Worm (Caenorhabditis elegans) whole organism, L1 larva: Measurements from ENCODE around the gene C33D9.8.
A peak's percentile ranks its signal among the peaks of the same experiment; 100 is the strongest.

Experiments
- C04F5.9 ChIP-seq: sonication (generic microtip); optimal IDR thresholded peaks from 2 replicates; lab custom pipeline; 2016; ENCODE audit warnings: missing genetic modification characterization, missing compliant biosample characterization
- C16A3.4 ChIP-seq: fragments of 150-350 bp; optimal IDR thresholded peaks from 2 replicates; lab custom pipeline; 2014; ENCODE audit warnings: missing biosample characterization, missing genetic modification characterization
- C34B4.2 ChIP-seq: sonication (generic microtip); optimal IDR thresholded peaks from 2 replicates; lab custom pipeline; 2017; ENCODE audit warnings: mild to moderate bottlenecking, missing genetic modification characterization, missing compliant biosample characterization
- F16B12.6 ChIP-seq: fragments of 150-350 bp; optimal IDR thresholded peaks from 2 replicates; lab custom pipeline; 2014; ENCODE audit warnings: missing biosample characterization, missing genetic modification characterization
- Y116A8C.19 ChIP-seq: sonication (generic microtip); optimal IDR thresholded peaks from 2 replicates; lab custom pipeline; 2016; ENCODE audit warnings: missing compliant biosample characterization, missing genetic modification characterization, borderline replicate concordance
- aha-1 ChIP-seq: fragments of 150-350 bp; optimal IDR thresholded peaks from 2 replicates; lab custom pipeline; 2014; ENCODE audit warnings: missing biosample characterization, missing genetic modification characterization
- aly-2 ChIP-seq: fragments of 150-350 bp; optimal IDR thresholded peaks from 2 replicates; lab custom pipeline; 2014; ENCODE audit warnings: missing biosample characterization, missing genetic modification characterization
- blmp-1 ChIP-seq: fragments of 150-350 bp; optimal IDR thresholded peaks from 2 replicates; lab custom pipeline; 2014; ENCODE audit warnings: missing biosample characterization, missing genetic modification characterization
- ceh-63 ChIP-seq: fragments of 200-800 bp; sonication (Bioruptor generic); optimal IDR thresholded peaks from 2 replicates; lab custom pipeline; 2018; ENCODE audit warnings: mild to moderate bottlenecking, missing genetic modification characterization, missing compliant biosample characterization
- ceh-8 ChIP-seq: fragments of 200-800 bp; sonication (Bioruptor generic); optimal IDR thresholded peaks from 2 replicates; lab custom pipeline; 2018; ENCODE audit warnings: mild to moderate bottlenecking, missing genetic modification characterization, moderate library complexity, missing compliant biosample characterization
- dpl-1 ChIP-seq, 3 experiments: fragments of 150-350 bp in 2 of 3; sonication (generic microtip) in 1 of 3; optimal IDR thresholded peaks; 2 replicates each; lab custom pipeline; 2014 to 2017; ENCODE audit warnings: missing biosample characterization in 3 of 3, missing genetic modification characterization in 3 of 3, missing genetic modification reagents in 3 of 3
- dsc-1 ChIP-seq: sonication (generic microtip); optimal IDR thresholded peaks from 2 replicates; lab custom pipeline; 2016; ENCODE audit warnings: mild to moderate bottlenecking, missing genetic modification characterization, missing compliant biosample characterization
- efl-1 ChIP-seq, 4 experiments: fragments of 150-350 bp; optimal IDR thresholded peaks in 3 of 4; peaks in 1 of 4; 1 replicate in 1 of 4; 2 replicates in 3 of 4; lab custom pipeline; 2014; ENCODE audit warnings: missing biosample characterization in 2 of 4, missing genetic modification characterization in 2 of 4, missing genetic modification reagents in 2 of 4
- elt-3 ChIP-seq, 6 experiments: fragments of 150-350 bp in 1 of 6; sonication (generic microtip); optimal IDR thresholded peaks; 2 replicates each; lab custom pipeline; 2017 to 2018; ENCODE audit warnings: missing biosample characterization in 6 of 6, missing genetic modification characterization in 6 of 6, inconsistent platforms in 1 of 6
- fkh-8 ChIP-seq: sonication (generic microtip); optimal IDR thresholded peaks from 2 replicates; lab custom pipeline; 2016; ENCODE audit warnings: mild to moderate bottlenecking, missing genetic modification characterization, missing compliant biosample characterization
- fos-1 ChIP-seq: fragments of 150-350 bp; optimal IDR thresholded peaks from 2 replicates; lab custom pipeline; 2014; ENCODE audit warnings: missing biosample characterization, missing genetic modification characterization
- hpl-2 ChIP-seq: fragments of 150-350 bp; optimal IDR thresholded peaks from 2 replicates; lab custom pipeline; 2014; ENCODE audit warnings: missing biosample characterization, missing genetic modification reagents, missing genetic modification characterization
- irx-1 ChIP-seq: sonication (generic microtip); optimal IDR thresholded peaks from 2 replicates; lab custom pipeline; 2016; ENCODE audit warnings: missing genetic modification characterization, missing compliant biosample characterization
- lin-13 ChIP-seq: fragments of 150-350 bp; optimal IDR thresholded peaks from 2 replicates; lab custom pipeline; 2014; ENCODE audit warnings: missing biosample characterization, missing genetic modification reagents, missing genetic modification characterization
- lin-35 ChIP-seq, 2 experiments: fragments of 150-350 bp; optimal IDR thresholded peaks; 2 replicates each; lab custom pipeline; 2014; ENCODE audit warnings: missing biosample characterization in 2 of 2, missing genetic modification characterization in 2 of 2, missing genetic modification reagents in 2 of 2
- lin-39 ChIP-seq: fragments of 150-350 bp; optimal IDR thresholded peaks from 2 replicates; lab custom pipeline; 2014; ENCODE audit warnings: missing biosample characterization, missing genetic modification reagents, missing genetic modification characterization
- lsy-2 ChIP-seq, 2 experiments: fragments of 150-350 bp; optimal IDR thresholded peaks; 2 replicates each; lab custom pipeline; 2014; ENCODE audit warnings: missing biosample characterization in 2 of 2, missing genetic modification characterization in 2 of 2
- mab-9 ChIP-seq: fragments of 200-800 bp; sonication (Bioruptor generic); IDR thresholded peaks from 2 replicates; pipeline ENCODE4 v1.3.6; 2022; ENCODE audit warnings: missing genetic modification reagents, missing genetic modification characterization, missing compliant biosample characterization
- mdl-1 ChIP-seq, 2 experiments: fragments of 150-350 bp; optimal IDR thresholded peaks; 2 replicates each; lab custom pipeline; 2014 to 2017; ENCODE audit warnings: missing biosample characterization in 2 of 2, missing genetic modification characterization in 2 of 2, inconsistent platforms in 1 of 2
- mef-2 ChIP-seq: fragments of 150-350 bp; optimal IDR thresholded peaks from 2 replicates; lab custom pipeline; 2014; ENCODE audit warnings: missing biosample characterization, missing genetic modification characterization
- nhr-11 ChIP-seq: fragments of 150-350 bp; optimal IDR thresholded peaks from 2 replicates; lab custom pipeline; 2014; ENCODE audit warnings: missing biosample characterization, missing genetic modification characterization
- nhr-19 ChIP-seq: fragments of 200-800 bp; sonication (Bioruptor generic); conservative IDR thresholded peaks from 2 replicates; pipeline ENCODE4 v1.3.6; 2022; ENCODE audit warnings: missing genetic modification characterization, missing compliant biosample characterization
- nhr-20 ChIP-seq: sonication (generic microtip); optimal IDR thresholded peaks from 2 replicates; lab custom pipeline; 2016; ENCODE audit warnings: mild to moderate bottlenecking, missing genetic modification characterization, missing compliant biosample characterization
- nhr-47 ChIP-seq: sonication (generic microtip); optimal IDR thresholded peaks from 2 replicates; lab custom pipeline; 2016; ENCODE audit warnings: mild to moderate bottlenecking, missing genetic modification characterization, moderate library complexity, missing compliant biosample characterization
- nhr-77 ChIP-seq: fragments of 150-350 bp; optimal IDR thresholded peaks from 2 replicates; lab custom pipeline; 2014; ENCODE audit warnings: missing biosample characterization, missing genetic modification characterization
- nhr-85 ChIP-seq: sonication (generic microtip); peaks from one replicate; lab custom pipeline; 2016; ENCODE audit warnings: missing genetic modification characterization, inconsistent platforms, missing compliant biosample characterization
- nhr-90 ChIP-seq: sonication (generic microtip); optimal IDR thresholded peaks from 2 replicates; lab custom pipeline; 2016; ENCODE audit warnings: mild to moderate bottlenecking, missing genetic modification characterization, missing compliant biosample characterization; ENCODE audit not compliant: poor library complexity
- pag-3 ChIP-seq: sonication (generic microtip); optimal IDR thresholded peaks from 2 replicates; lab custom pipeline; 2017; ENCODE audit warnings: missing genetic modification characterization, mild to moderate bottlenecking, missing compliant biosample characterization, antibody characterized with exemption, borderline replicate concordance; ENCODE audit not compliant: insufficient read depth
- skn-1 ChIP-seq: fragments of 150-350 bp; optimal IDR thresholded peaks from 2 replicates; lab custom pipeline; 2014; ENCODE audit warnings: missing biosample characterization, missing genetic modification characterization
- snu-23 ChIP-seq: sonication (generic microtip); optimal IDR thresholded peaks from 2 replicates; lab custom pipeline; 2016; ENCODE audit warnings: missing genetic modification characterization, missing compliant biosample characterization
- sptf-1 ChIP-seq: fragments of 150-350 bp; optimal IDR thresholded peaks from 2 replicates; lab custom pipeline; 2014; ENCODE audit warnings: missing biosample characterization, missing genetic modification characterization
- tlp-1 ChIP-seq: fragments of 150-350 bp; optimal IDR thresholded peaks from 2 replicates; lab custom pipeline; 2014; ENCODE audit warnings: missing biosample characterization, missing genetic modification characterization
- unc-130 ChIP-seq: fragments of 150-350 bp; optimal IDR thresholded peaks from 2 replicates; lab custom pipeline; 2017; ENCODE audit warnings: missing biosample characterization, missing genetic modification characterization, inconsistent platforms
- unc-30 ChIP-seq: sonication (generic microtip); optimal IDR thresholded peaks from 2 replicates; lab custom pipeline; 2017; ENCODE audit warnings: missing biosample characterization, missing genetic modification characterization
- vab-15 ChIP-seq: sonication (generic microtip); optimal IDR thresholded peaks from 2 replicates; lab custom pipeline; 2017; ENCODE audit warnings: missing genotype, mild to moderate bottlenecking, missing genetic modification characterization, missing compliant biosample characterization
- xbp-1 ChIP-seq: sonication (generic microtip); optimal IDR thresholded peaks from 2 replicates; lab custom pipeline; 2016; ENCODE audit warnings: missing genetic modification characterization, missing compliant biosample characterization
- zag-1 ChIP-seq: fragments of 150-350 bp; optimal IDR thresholded peaks from 2 replicates; lab custom pipeline; 2014; ENCODE audit warnings: missing biosample characterization, missing genetic modification characterization
- zip-4 ChIP-seq: fragments of 200-800 bp; sonication (Bioruptor generic); optimal IDR thresholded peaks from 2 replicates; lab custom pipeline; 2018; ENCODE audit warnings: mild to moderate bottlenecking, missing genetic modification characterization, moderate library complexity, missing compliant biosample characterization
- ztf-11 ChIP-seq, 2 experiments: sonication (generic microtip); optimal IDR thresholded peaks; 2 replicates each; lab custom pipeline; 2016 to 2017; ENCODE audit warnings: missing genetic modification characterization in 2 of 2, missing biosample characterization in 1 of 2, missing compliant biosample characterization in 1 of 2

Gene C33D9.8

DNA sequence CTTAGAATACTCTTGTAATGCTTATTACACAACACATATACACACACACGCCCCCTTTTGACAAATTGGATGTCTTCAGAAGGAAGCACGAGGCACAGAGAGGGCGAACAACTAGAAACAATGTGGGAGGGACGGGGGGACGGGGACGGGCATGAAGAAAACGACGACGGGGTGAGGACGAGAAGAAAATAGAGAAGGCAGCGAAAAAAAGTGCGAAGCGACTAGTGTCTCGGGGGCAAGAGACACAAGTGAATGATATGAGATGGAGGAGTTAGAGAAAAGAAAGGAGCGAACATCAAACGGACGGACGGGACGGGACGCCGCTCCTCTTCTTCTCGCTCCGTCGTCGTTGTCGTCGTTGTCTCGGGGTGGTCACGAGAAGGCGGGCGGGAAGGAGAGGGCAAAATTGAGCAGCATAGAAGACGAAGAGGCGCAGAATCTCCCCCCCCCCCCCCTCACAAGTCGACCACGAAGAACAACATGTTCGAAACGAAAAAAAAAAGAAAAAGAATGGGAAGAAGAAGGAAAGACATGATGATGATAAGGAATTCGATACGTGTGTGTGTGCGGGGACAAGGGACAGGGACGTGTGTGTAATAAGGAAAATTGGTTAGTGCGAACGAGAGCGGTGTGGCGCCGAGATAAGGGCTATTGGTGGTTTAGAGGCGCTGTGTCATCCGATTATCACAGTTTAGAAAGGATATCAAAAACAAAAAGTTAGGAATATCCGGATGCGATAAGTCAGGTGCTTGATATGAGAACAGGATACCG, 8.5 kb upstream of the C33D9.8 start (continued):
- TF ChIP-seq nhr-85 (peak; percentile 92), aly-2 (tag; lab: Kevin White, UChicago) (no peak), hpl-2 (GFP tag; lab: Kevin White, UChicago) (no peak), lsy-2 (tag; optimal IDR thresholded peaks at IDR 0.05; lab: Kevin White, UChicago) (peak; percentile 20 to 53), efl-1 (optimal IDR thresholded peaks at IDR 0.05; lab: Kevin White, UChicago) (peak in 1 of 2 experiments; percentile 43), efl-1 (GFP tag; optimal IDR thresholded peaks at IDR 0.05 in 1 of 2; lab: Kevin White, UChicago) (peak in 1 of 2 experiments; percentile 85), C04F5.9 (tag; lab: Kevin White, UChicago) (no peak), fkh-8 (tag; lab: Kevin White, UChicago) (peak; percentile 55), blmp-1 (tag; lab: Kevin White, UChicago) (peak; percentile 60), xbp-1 (peak; percentile 13), nhr-77 (tag; lab: Kevin White, UChicago) (no peak), aha-1 (tag; lab: Kevin White, UChicago) (no peak), pag-3 (tag; lab: Kevin White, UChicago) (no peak), lin-13 (GFP tag; lab: Kevin White, UChicago) (no peak), lin-35 (GFP tag; optimal IDR thresholded peaks at IDR 0.05; lab: Kevin White, UChicago) (peak; percentile 46 to 50), C16A3.4 (tag; lab: Kevin White, UChicago) (no peak), C34B4.2 (no peak), irx-1 (tag; lab: Kevin White, UChicago) (no peak), unc-130 (tag; lab: Kevin White, UChicago) (no peak), nhr-20 (tag; lab: Kevin White, UChicago) (peak; percentile 65), Y116A8C.19 (no peak), nhr-11 (tag; lab: Kevin White, UChicago) (no peak), zip-4 (GFP tag; lab: Kevin White, UChicago) (no peak), unc-30 (tag; lab: Kevin White, UChicago) (no peak), vab-15 (tag; lab: Kevin White, UChicago) (no peak), lin-39 (tag; lab: Kevin White, UChicago) (no peak), dsc-1 (tag; lab: Kevin White, UChicago) (no peak), tlp-1 (tag; lab: Kevin White, UChicago) (no peak), dpl-1 (GFP tag; optimal IDR thresholded peaks at IDR 0.05; lab: Kevin White, UChicago) (peak in 1 of 3 experiments; percentile 11), ceh-8 (GFP tag; lab: Kevin White, UChicago) (no peak), nhr-47 (peak; percentile 59), nhr-19 (GFP tag; lab: Robert Waterston, UW) (peak; percentile 28), nhr-90 (tag; lab: Kevin White, UChicago) (peak; percentile 46), fos-1 (no peak), zag-1 (tag; lab: Kevin White, UChicago) (no peak), F16B12.6 (no peak), sptf-1 (tag; lab: Kevin White, UChicago) (no peak), ztf-11 (tag; optimal IDR thresholded peaks at IDR 0.05; lab: Kevin White, UChicago) (peak in 1 of 2 experiments; percentile 24), snu-23 (GFP tag; lab: Kevin White, UChicago) (peak; percentile 59), mdl-1 (tag; optimal IDR thresholded peaks at IDR 0.05; lab: Kevin White, UChicago) (peak in 1 of 2 experiments; percentile 57), elt-3 (tag; optimal IDR thresholded peaks at IDR 0.05; lab: Kevin White, UChicago) (peak in 2 of 6 experiments; percentile 10 to 53), mef-2 (tag; lab: Kevin White, UChicago) (no peak), mab-9 (GFP tag; lab: Robert Waterston, UW) (no peak), ceh-63 (GFP tag; lab: Kevin White, UChicago) (no peak), skn-1 (peak; percentile 16)
